Worm (Caenorhabditis elegans): Measurements from ENCODE around the gene sru-12.

DNA sequence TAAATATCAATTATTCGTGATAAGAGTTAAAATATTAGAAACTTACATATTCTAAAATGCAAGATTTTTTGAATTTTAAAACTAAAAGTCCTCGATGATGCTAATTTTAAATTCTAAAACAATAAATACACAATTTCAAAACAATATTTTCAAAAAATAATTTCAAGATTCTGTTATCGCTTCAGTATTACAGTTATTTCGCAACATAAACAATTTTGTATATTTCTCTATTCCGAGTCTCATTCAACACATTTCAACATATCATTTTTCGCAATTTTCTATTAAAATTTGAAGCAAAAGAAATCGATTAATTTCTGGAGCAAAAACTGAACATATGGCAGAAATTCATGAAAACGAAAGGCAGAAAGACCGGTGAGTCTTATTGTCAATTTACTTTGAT is 50.2 kb downstream of the sru-12 start, which contains the start of gene fbxa-98:
- TF ChIP-seq him-1 (tag; optimal IDR thresholded peaks at IDR 0.05) (no peak), dao-5 (tag; optimal IDR thresholded peaks at IDR 0.05) (no peak), W03F9.2 (tag; optimal IDR thresholded peaks at IDR 0.05) (no peak)

Data from whole organism, L4/young adult.